Fruit fly (Drosophila melanogaster): ENCODE data around the gene CG44325.

The CG44325 gene

DNA sequence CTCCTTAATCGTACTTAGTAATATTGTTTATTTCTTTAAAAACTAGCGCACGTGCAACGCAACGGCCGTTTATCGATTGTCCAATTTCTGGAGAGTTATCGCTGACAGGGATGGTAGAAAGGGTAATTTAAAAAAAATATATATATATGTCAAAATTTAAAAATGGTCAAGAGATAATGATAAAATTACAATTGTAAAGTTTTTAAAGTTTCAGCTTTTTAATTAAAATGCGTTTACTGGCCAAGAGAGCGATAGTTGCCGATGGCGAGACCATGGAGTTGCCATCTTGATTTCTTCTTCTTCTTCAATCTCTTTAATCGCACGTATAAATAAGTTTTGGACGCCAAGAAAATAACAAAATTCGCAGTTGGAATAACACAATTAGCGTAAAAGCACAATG lies 2.7 kb upstream of the CG44325 start, which contains the start of the genes CG7246 and HP1b (continued):
- TF ChIP-seq CG14667 (GFP tag; IDR thresholded peaks at IDR 0.05) (peak; percentile 47; the same call in 1 of the 2 replicates), CG18262 (tag; optimal IDR thresholded peaks at IDR 0.05) (peak; percentile 69), tin (GFP tag; optimal IDR thresholded peaks at IDR 0.05) (peak; percentile 72), Trl (optimal IDR thresholded peaks at IDR 0.05) (no peak), Trl (GFP tag; optimal IDR thresholded peaks at IDR 0.05) (peak; percentile 38), Hr39 (optimal IDR thresholded peaks at IDR 0.05) (no peak), CG11723 (GFP tag; optimal IDR thresholded peaks at IDR 0.05) (peak; percentile 13), trem (tag; optimal IDR thresholded peaks at IDR 0.05) (peak; percentile 73), Hmx (GFP tag; optimal IDR thresholded peaks at IDR 0.05) (no peak), PHDP (tag; optimal IDR thresholded peaks at IDR 0.05) (peak; percentile 68), jing (GFP tag; optimal IDR thresholded peaks at IDR 0.05) (no peak), CG8089 (GFP tag; optimal IDR thresholded peaks at IDR 0.05) (no peak), Usf (GFP tag; optimal IDR thresholded peaks at IDR 0.05) (no peak), CG11085 (GFP tag; IDR thresholded peaks at IDR 0.05) (peak; percentile 69), pita (GFP tag; optimal IDR thresholded peaks at IDR 0.05) (no peak), CG16815 (GFP tag; optimal IDR thresholded peaks at IDR 0.05) (peak; percentile 0), ato (GFP tag; IDR thresholded peaks at IDR 0.05; ENCODE audit: partially characterized antibody) (peak; percentile 57; the same call in 1 of the 2 replicates), ranshi (GFP tag; IDR thresholded peaks at IDR 0.05) (peak; percentile 65; the same call in 1 of the 2 replicates), CHES-1-like (GFP tag; optimal IDR thresholded peaks at IDR 0.05) (peak; percentile 66), dan (GFP tag; IDR thresholded peaks at IDR 0.05) (peak; percentile 8; the same call in 1 of the 2 replicates), CG6683 (GFP tag; optimal IDR thresholded peaks at IDR 0.05) (peak; percentile 27), Sry-β (GFP tag; optimal IDR thresholded peaks at IDR 0.05) (peak; percentile 67), CG31441 (GFP tag; IDR thresholded peaks at IDR 0.05) (peak; percentile 69), dmrt99B (tag; optimal IDR thresholded peaks at IDR 0.05) (peak; percentile 48), tup (GFP tag; optimal IDR thresholded peaks at IDR 0.05) (peak; percentile 26), disco-r (GFP tag; optimal IDR thresholded peaks at IDR 0.05) (no peak), Sox100B (GFP tag; optimal IDR thresholded peaks at IDR 0.05) (peak; percentile 44), onecut (GFP tag; IDR thresholded peaks at IDR 0.05) (no peak), grau (tag; optimal IDR thresholded peaks at IDR 0.05) (peak; percentile 69), fd3F (GFP tag; optimal IDR thresholded peaks at IDR 0.05) (peak; percentile 25), CG2116 (GFP tag; optimal IDR thresholded peaks at IDR 0.05) (peak; percentile 84), Ada2b (GFP tag; IDR thresholded peaks at IDR 0.05) (peak; percentile 68), NK7.1 (GFP tag; optimal IDR thresholded peaks at IDR 0.05) (no peak), CG10979 (tag; optimal IDR thresholded peaks at IDR 0.05) (peak; percentile 49), lmd (GFP tag; IDR thresholded peaks at IDR 0.05) (peak; percentile 71), yki (optimal IDR thresholded peaks at IDR 0.05) (no peak), HLH3B (GFP tag; IDR thresholded peaks at IDR 0.05) (peak; percentile 68), slou (GFP tag; optimal IDR thresholded peaks at IDR 0.05) (peak; percentile 48), CG6654 (GFP tag; optimal IDR thresholded peaks at IDR 0.05) (no peak), HmgD (GFP tag; optimal IDR thresholded peaks at IDR 0.05) (no peak), Atf6 (GFP tag; IDR thresholded peaks at IDR 0.05) (peak; percentile 65), pros (GFP tag; optimal IDR thresholded peaks at IDR 0.05) (no peak), Hand (GFP tag; optimal IDR thresholded peaks at IDR 0.05) (no peak), E2f1 (GFP tag; IDR thresholded peaks at IDR 0.05) (peak; percentile 49; the same call in 1 of the 2 replicates), Eip74EF (GFP tag; optimal IDR thresholded peaks at IDR 0.05) (no peak), Hr3 (GFP tag; optimal IDR thresholded peaks at IDR 0.05) (peak; percentile 50), CG11093 (GFP tag; IDR thresholded peaks at IDR 0.05) (peak; percentile 58; the same call in 1 of the 3 replicates), CG12299 (tag; optimal IDR thresholded peaks at IDR 0.05) (peak; percentile 56), jumu (GFP tag; optimal IDR thresholded peaks at IDR 0.05) (peak; percentile 8), Bgb (GFP tag; IDR thresholded peaks at IDR 0.05; ENCODE audit: partially characterized antibody) (peak; percentile 72), H15 (GFP tag; IDR thresholded peaks at IDR 0.05) (peak; percentile 66; the same call in 1 of the 3 replicates), CG13123 (GFP tag; optimal IDR thresholded peaks at IDR 0.05) (peak; percentile 47)

All from whole organism, embryonic.